Worm (Caenorhabditis elegans) whole organism, midembryonic: ENCODE results near the gene ntc-1.

Experiments
- T22C8.4 ChIP-seq: fragments of 200-800 bp; sonication (Bioruptor generic); IDR thresholded peaks from 2 replicates; pipeline ENCODE4 v1.3.6; 2022; ENCODE audit warnings: missing genetic modification characterization, missing compliant biosample characterization
- cog-1 ChIP-seq: sonication (generic microtip); optimal IDR thresholded peaks from 2 replicates; lab custom pipeline; 2016; ENCODE audit warnings: missing genetic modification characterization, missing compliant biosample characterization
- flt-1 ChIP-seq: fragments of 200-800 bp; sonication (Bioruptor generic); IDR thresholded peaks from 2 replicates; pipeline ENCODE4 v1.3.6; 2022; ENCODE audit warnings: missing genetic modification characterization, missing compliant biosample characterization
- med-1 ChIP-seq: sonication (generic microtip); optimal IDR thresholded peaks from 2 replicates; lab custom pipeline; 2017; ENCODE audit warnings: missing genetic modification characterization, mild to moderate bottlenecking, missing compliant biosample characterization, antibody characterized with exemption, missing genetic modification reagents; ENCODE audit not compliant: insufficient read depth
- ref-1 ChIP-seq: fragments of 200-800 bp; sonication (Bioruptor generic); conservative IDR thresholded peaks from 2 replicates; pipeline ENCODE4 v1.3.6; 2022; ENCODE audit warnings: missing genetic modification reagents, missing genetic modification characterization, missing compliant biosample characterization
- ztf-29 ChIP-seq: fragments of 200-800 bp; sonication (Bioruptor generic); IDR thresholded peaks from 2 replicates; pipeline ENCODE4 v1.3.6; 2022; ENCODE audit warnings: missing genetic modification reagents, missing genetic modification characterization, missing compliant biosample characterization

- TF ChIP-seq ref-1 (GFP tag; lab: Robert Waterston, UW) = no peak
- no peak for TF ChIP-seq med-1 (GFP tag; lab: Kevin White, UChicago)
- no peak for TF ChIP-seq ztf-29 (GFP tag; lab: Robert Waterston, UW)
- TF ChIP-seq cog-1 (tag; lab: Kevin White, UChicago) = no peak
- TF ChIP-seq flt-1 (GFP tag; lab: Robert Waterston, UW) = no peak
- TF ChIP-seq T22C8.4 = no peak
These were observed 33.7 kb downstream of the ntc-1 start for ce11 chrX:4899623-4900022.
